Fruit fly (Drosophila melanogaster): ENCODE results near the gene nkd.

Gene nkd

dm6 chr3L:19073029-19073908, 28.0 kb upstream of the nkd start (continued):
- TF ChIP-seq sens (GFP tag) (peak; percentile 61), CG2678 (tag; optimal IDR thresholded peaks at IDR 0.05) (peak; percentile 23), CG18262 (tag; optimal IDR thresholded peaks at IDR 0.05) (no peak), Rfx (GFP tag; IDR thresholded peaks at IDR 0.05) (0 out of 2 replicates have a peak, but pooled peaks have one; percentile 6), tap (tag; optimal IDR thresholded peaks at IDR 0.05) (no peak), Bdp1 (GFP tag; optimal IDR thresholded peaks at IDR 0.05) (no peak), dmrt99B (tag; optimal IDR thresholded peaks at IDR 0.05) (peak; percentile 20), sna (GFP tag; IDR thresholded peaks at IDR 0.05; ENCODE audit: partially characterized antibody) (0 out of 2 replicates have a peak, but pooled peaks have one; percentile 18), Drgx (GFP tag; IDR thresholded peaks at IDR 0.05) (peak; percentile 49; the same call in 1 of the 2 replicates), Sin3A (optimal IDR thresholded peaks at IDR 0.05) (no peak), CG15601 (tag; optimal IDR thresholded peaks at IDR 0.05) (peak; percentile 18), CG1529 (GFP tag; optimal IDR thresholded peaks at IDR 0.05) (peak; percentile 36), so (GFP tag; IDR thresholded peaks at IDR 0.05) (peak; percentile 49; the same call in 1 of the 3 replicates), corto (GFP tag; optimal IDR thresholded peaks at IDR 0.05) (no peak), CG17912 (GFP tag; optimal IDR thresholded peaks at IDR 0.05) (peak; percentile 38), bsh (GFP tag; optimal IDR thresholded peaks at IDR 0.05) (peak in 1 of 2 experiments; percentile 7), fd102C (GFP tag; optimal IDR thresholded peaks at IDR 0.05) (no peak), salm (tag; optimal IDR thresholded peaks at IDR 0.05) (no peak), CG17328 (GFP tag; IDR thresholded peaks at IDR 0.05) (0 out of 2 replicates have a peak, but pooled peaks have one; percentile 16), pnt (GFP tag; optimal IDR thresholded peaks at IDR 0.05) (peak; percentile 4), Med (GFP tag) (peak; percentile 75), CG7372 (GFP tag; IDR thresholded peaks at IDR 0.05) (peak; percentile 68), ara (GFP tag; IDR thresholded peaks at IDR 0.05) (peak; percentile 32; the same call in 1 of the 2 replicates), stc (GFP tag; IDR thresholded peaks at IDR 0.05) (peak; percentile 7; the same call in 1 of the 2 replicates), Asciz (GFP tag; optimal IDR thresholded peaks at IDR 0.05) (peak; percentile 57), CG10543 (GFP tag; optimal IDR thresholded peaks at IDR 0.05) (peak; percentile 1), oc (tag; optimal IDR thresholded peaks at IDR 0.05) (peak; percentile 30), repo (GFP tag; optimal IDR thresholded peaks at IDR 0.05) (no peak), ap (GFP tag; IDR thresholded peaks at IDR 0.05) (0 out of 2 replicates have a peak, but pooled peaks have one; percentile 31), sqz (GFP tag; optimal IDR thresholded peaks at IDR 0.05) (peak; percentile 52), odd (GFP tag; optimal IDR thresholded peaks at IDR 0.05) (peak; percentile 37), sc (optimal IDR thresholded peaks at IDR 0.05) (no peak), sc (GFP tag; optimal IDR thresholded peaks at IDR 0.05) (peak; percentile 1), Hsf (GFP tag; optimal IDR thresholded peaks at IDR 0.05) (no peak), Awh (GFP tag; IDR thresholded peaks at IDR 0.05) (peak; percentile 71; the same call in 1 of the 2 replicates), Chrac-16 (GFP tag; optimal IDR thresholded peaks at IDR 0.05) (no peak), CG7928 (GFP tag; optimal IDR thresholded peaks at IDR 0.05) (no peak), CG4707 (GFP tag; optimal IDR thresholded peaks at IDR 0.05) (peak; percentile 10), ewg (GFP tag; optimal IDR thresholded peaks at IDR 0.05) (peak; percentile 37), CG10654 (GFP tag; optimal IDR thresholded peaks at IDR 0.05) (no peak), cg (GFP tag; optimal IDR thresholded peaks at IDR 0.05) (peak; percentile 40), Pdp1 (GFP tag; optimal IDR thresholded peaks at IDR 0.05) (peak in 1 of 2 experiments; percentile 67), Kr (GFP tag; optimal IDR thresholded peaks at IDR 0.05) (no peak), CG8290 (GFP tag; optimal IDR thresholded peaks at IDR 0.05) (no peak), CG8290 (tag; optimal IDR thresholded peaks at IDR 0.05) (peak in 1 of 2 experiments; percentile 18), CG8765 (GFP tag; IDR thresholded peaks at IDR 0.05) (0 out of 2 replicates have a peak, but pooled peaks have one; percentile 17), h (optimal IDR thresholded peaks at IDR 0.05) (no peak), Sox100B (GFP tag; optimal IDR thresholded peaks at IDR 0.05) (peak; percentile 30), chif (GFP tag; optimal IDR thresholded peaks at IDR 0.05) (peak in 1 of 2 experiments; percentile 0)
